Worm (Caenorhabditis elegans): Measurements from ENCODE around the gene K08D9.4.

Gene K08D9.4

DNA sequence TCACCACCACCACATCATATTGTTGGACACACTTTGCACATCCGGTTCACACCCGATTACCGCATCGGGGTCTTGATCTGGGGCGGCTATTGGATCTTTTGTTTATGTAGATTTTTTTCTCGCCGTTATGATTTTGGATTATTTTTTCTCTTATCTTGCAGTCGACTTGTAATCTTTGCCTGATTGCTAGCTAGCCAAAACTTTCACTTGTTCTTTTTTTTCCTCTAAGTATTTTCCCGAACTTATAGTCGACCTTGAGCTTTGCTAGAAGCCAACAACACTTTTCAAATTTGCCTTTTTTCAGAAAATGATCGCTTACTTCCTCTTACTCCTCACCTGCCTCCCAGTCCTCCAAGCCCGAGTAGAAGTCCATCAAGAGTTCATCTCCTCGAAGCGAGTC, 12.2 kb downstream of the K08D9.4 start, which contains the start of gene lag-2:
lag-2 (plus strand) TSS at position 301 of the 400 bp plus-strand sequence.
- TF ChIP-seq gmeb-1 (tag; optimal IDR thresholded peaks at IDR 0.05) = no peak
- no peak for TF ChIP-seq ama-1 (optimal IDR thresholded peaks at IDR 0.05)
- TF ChIP-seq nhr-25 (tag; optimal IDR thresholded peaks at IDR 0.05) = no peak
- TF ChIP-seq ceh-82 (tag; optimal IDR thresholded peaks at IDR 0.05) = no peak
- TF ChIP-seq elt-3 (tag; optimal IDR thresholded peaks at IDR 0.05) = no peak
- no peak for TF ChIP-seq nhr-77 (tag; optimal IDR thresholded peaks at IDR 0.05)
- TF ChIP-seq crh-2 (tag; optimal IDR thresholded peaks at IDR 0.05) = no peak
- no peak for TF ChIP-seq alr-1 (tag; optimal IDR thresholded peaks at IDR 0.05)
- no peak for TF ChIP-seq lin-13 (GFP tag; optimal IDR thresholded peaks at IDR 0.05)
- no peak for TF ChIP-seq C34F6.9 (tag; optimal IDR thresholded peaks at IDR 0.05)
- no peak for TF ChIP-seq unc-39 (tag; optimal IDR thresholded peaks at IDR 0.05)
- TF ChIP-seq lin-11 (tag; optimal IDR thresholded peaks at IDR 0.05) = no peak
- no peak for TF ChIP-seq F13H6.1 (tag; optimal IDR thresholded peaks at IDR 0.05)
- no peak for TF ChIP-seq mab-5 (tag; optimal IDR thresholded peaks at IDR 0.05)
- no peak for TF ChIP-seq ztf-1 (GFP tag; conservative IDR thresholded peaks at IDR 0.05)
- TF ChIP-seq zag-1 (tag; optimal IDR thresholded peaks at IDR 0.05) = no peak

- TF ChIP-seq sem-4 (tag; optimal IDR thresholded peaks at IDR 0.05) (no peak), ztf-4 (tag; optimal IDR thresholded peaks at IDR 0.05) (no peak), elt-1 (tag; optimal IDR thresholded peaks at IDR 0.05) (no peak)
Measured at ce11 chrV:3185855-3186254, 14.4 kb downstream of the K08D9.4 start.

DNA sequence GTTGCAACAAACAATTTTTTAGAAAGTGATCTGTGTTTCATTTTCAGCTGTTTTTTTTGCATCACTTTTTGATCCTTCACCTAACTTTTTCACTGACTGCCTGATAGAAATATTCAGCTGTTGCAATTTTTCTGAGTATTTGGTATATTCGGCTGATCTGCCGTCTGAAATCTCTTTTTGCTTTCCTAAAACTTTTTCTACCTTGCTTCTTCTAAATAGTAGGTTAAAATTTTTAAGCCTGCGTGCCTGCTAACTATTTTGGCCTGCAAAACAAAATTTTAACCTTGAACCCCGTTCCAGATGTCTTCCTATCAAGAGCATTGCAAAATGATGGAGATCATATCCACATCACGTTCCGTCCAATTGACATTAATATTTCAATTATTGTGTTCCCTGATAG, 24.1 kb downstream of the K08D9.4 start, which contains the start of gene srab-8:
srab-8 (plus strand) TSS at position 301 of the 400 bp plus-strand sequence.
- TF ChIP-seq nhr-129 (tag; optimal IDR thresholded peaks at IDR 0.05) (no peak), F13H6.1 (tag; optimal IDR thresholded peaks at IDR 0.05) (no peak), nhr-10 (tag; optimal IDR thresholded peaks at IDR 0.05) (no peak), aly-2 (tag; optimal IDR thresholded peaks at IDR 0.05) (no peak), C34F6.9 (tag; optimal IDR thresholded peaks at IDR 0.05) (no peak), sma-3 (GFP tag; optimal IDR thresholded peaks at IDR 0.05) (no peak), nhr-11 (tag; optimal IDR thresholded peaks at IDR 0.05) (no peak), fos-1 (tag; optimal IDR thresholded peaks at IDR 0.05) (no peak)

DNA sequence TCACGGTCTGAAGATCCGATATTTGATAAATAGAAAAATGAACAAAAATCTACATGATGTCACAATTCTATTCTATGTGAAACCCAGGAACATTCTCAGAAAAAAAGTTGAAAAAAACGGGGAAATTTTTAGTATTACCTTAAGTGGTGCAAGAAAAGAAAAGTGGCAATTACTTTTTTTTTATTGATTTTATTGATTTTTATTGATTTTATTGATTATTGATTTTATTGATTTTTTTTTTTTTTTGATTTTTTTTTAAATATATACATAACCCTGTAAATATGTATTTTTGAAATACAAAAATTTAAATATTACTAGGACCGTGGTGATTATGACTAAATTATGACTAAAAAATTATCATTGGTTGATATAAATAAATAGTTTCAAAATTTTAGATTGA, 28.6 kb downstream of the K08D9.4 start:
- TF ChIP-seq egl-27 (tag; optimal IDR thresholded peaks at IDR 0.05) (no peak), ceh-82 (tag; optimal IDR thresholded peaks at IDR 0.05) (no peak), fos-1 (tag; optimal IDR thresholded peaks at IDR 0.05) (no peak), F13H6.1 (tag; optimal IDR thresholded peaks at IDR 0.05) (no peak), mdl-1 (tag; optimal IDR thresholded peaks at IDR 0.05) (no peak)

DNA sequence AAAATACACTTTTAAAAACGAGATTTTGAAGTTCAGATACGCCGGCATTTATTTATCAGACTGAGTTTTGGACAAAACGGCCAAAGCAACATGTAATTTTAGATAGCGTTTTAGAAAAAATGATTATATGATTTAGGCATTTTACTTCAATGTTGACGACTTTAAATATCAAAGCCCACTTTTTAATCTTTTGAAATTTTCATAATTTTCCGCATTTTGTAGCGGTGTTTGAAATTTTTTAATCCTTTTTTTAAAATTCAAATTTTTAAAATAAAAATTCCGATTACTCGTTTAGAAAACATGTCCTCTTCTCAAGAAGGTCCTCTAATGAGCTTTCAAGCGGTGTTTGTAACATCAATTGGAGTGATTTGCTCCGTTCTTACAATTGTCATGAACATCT, 30.4 kb downstream of the K08D9.4 start, which contains the start of gene srbc-6:
srbc-6 (plus strand) TSS at position 301 of the 400 bp plus-strand sequence.
- TF ChIP-seq ZK546.5 (tag; optimal IDR thresholded peaks at IDR 0.05) (no peak), sma-3 (GFP tag; optimal IDR thresholded peaks at IDR 0.05) (no peak), nhr-11 (tag; optimal IDR thresholded peaks at IDR 0.05) (no peak), lin-39 (tag; optimal IDR thresholded peaks at IDR 0.05) (no peak), unc-55 (GFP tag; optimal IDR thresholded peaks at IDR 0.05) (no peak), mbf-1 (tag; optimal IDR thresholded peaks at IDR 0.05) (no peak), Y55F3AM.14 (GFP tag; optimal IDR thresholded peaks at IDR 0.05) (no peak), skn-1 (tag; optimal IDR thresholded peaks at IDR 0.05) (no peak), fos-1 (tag; optimal IDR thresholded peaks at IDR 0.05) (no peak), peb-1 (tag; optimal IDR thresholded peaks at IDR 0.05) (no peak), gmeb-1 (tag; optimal IDR thresholded peaks at IDR 0.05) (no peak)

ce11 chrV:3168650-3169049, 31.6 kb downstream of the K08D9.4 start, which contains the start of gene C36C5.15:
C36C5.15 (minus strand) TSS chrV:3168750.
- TF ChIP-seq crh-2 (tag; optimal IDR thresholded peaks at IDR 0.05) (no peak), ceh-82 (tag; optimal IDR thresholded peaks at IDR 0.05) (no peak), lsy-2 (tag; optimal IDR thresholded peaks at IDR 0.05) (no peak), ZK546.5 (tag; optimal IDR thresholded peaks at IDR 0.05) (no peak), mbf-1 (tag; optimal IDR thresholded peaks at IDR 0.05) (no peak)
